Fruit fly (Drosophila melanogaster) S2 (cell line): ENCODE data around the gene sp3.

ENCODE experiments used
- CG8478 ChIP-seq: fragments of >200 bp; optimal IDR thresholded peaks from 2 replicates; lab custom pipeline; 2018
- CTCF ChIP-seq, 2 experiments: fragments of >200 bp; optimal IDR thresholded peaks; 2 replicates each; lab custom pipeline; 2018

DNA sequence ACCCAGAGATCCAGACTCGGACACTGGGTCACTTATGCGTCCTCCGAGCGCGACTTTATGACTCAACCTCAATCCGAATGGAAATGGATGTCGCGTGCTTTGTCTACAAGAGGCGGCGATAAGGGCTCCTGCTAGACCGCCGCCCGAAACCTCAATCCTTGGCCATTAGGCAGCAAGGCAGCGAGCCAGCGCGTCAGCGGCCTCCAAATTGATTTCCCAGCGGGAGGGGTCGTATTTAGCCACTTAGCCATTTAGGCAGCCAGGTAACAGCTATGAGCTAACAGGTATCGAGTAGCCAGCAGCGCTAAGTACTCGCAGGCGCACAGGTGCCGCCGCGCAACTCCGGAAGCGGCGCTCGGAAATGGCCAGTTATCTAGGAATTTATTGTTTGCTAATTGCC lies 14.5 kb upstream of the sp3 start:
- no peak for TF ChIP-seq CG8478
- no peak for TF ChIP-seq CTCF (optimal IDR thresholded peaks at IDR 0.05; lab: Kevin White, UChicago)
